Fruit fly (Drosophila melanogaster) whole organism, adult: ENCODE results near the gene CG6656.

Experiments
- CG14711 ChIP-seq: fragments of 200-800 bp; sonication (Bioruptor generic); optimal IDR thresholded peaks from 2 replicates; lab custom pipeline; 2018; ENCODE audit warnings: missing biosample characterization, mild to moderate bottlenecking, missing genetic modification characterization, moderate library complexity
- CG1620 ChIP-seq: fragments of 200-800 bp; sonication (Bioruptor generic); optimal IDR thresholded peaks from 2 replicates; lab custom pipeline; 2016; ENCODE audit warnings: missing biosample characterization, missing genetic modification characterization

DNA sequence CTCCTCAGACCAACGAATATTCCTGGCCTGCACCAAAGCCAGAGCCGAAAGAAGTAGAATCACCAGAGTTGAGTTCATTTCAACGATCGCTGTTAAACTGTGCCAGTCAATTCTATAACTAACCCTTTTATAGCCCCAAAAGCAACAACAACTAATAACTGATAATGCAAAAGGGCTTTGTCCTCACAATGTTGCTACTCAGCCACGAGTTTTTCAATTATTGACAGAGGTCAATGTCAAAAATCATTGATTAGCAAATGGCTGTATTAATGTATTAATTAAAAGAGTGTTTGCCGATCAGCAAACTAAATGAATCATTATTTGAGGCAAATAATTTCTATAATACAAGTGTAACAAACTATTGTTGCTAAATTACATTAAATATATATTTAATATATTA, 9.3 kb downstream of the CG6656 start, which contains the start of gene fit:
- TF ChIP-seq CG14711 (tag; lab: Kevin White, UChicago) (no peak), CG1620 (no peak)
